1 fruit fly cellular context compared by ENCODE assay signal in the genomic region with DNA sequence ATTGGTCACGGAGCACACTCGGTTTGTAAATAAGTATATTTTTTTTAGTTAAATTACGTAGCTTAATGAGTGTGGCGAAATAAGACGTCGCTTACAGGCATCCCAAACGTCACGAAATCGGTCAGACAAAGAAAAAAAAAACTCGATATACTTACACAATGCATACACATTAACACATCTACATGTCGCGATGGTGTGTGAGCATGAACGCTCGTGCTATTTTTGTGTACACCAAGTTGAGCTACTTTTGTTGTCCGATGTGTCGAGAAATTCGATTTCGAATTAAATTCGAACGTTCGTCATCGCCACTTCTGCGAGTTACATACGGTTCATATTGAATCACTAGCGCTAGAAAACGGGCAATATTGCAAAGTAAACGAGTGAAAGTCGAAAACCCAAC.
TF ChIP-seq lines count a peak whose summit lies in the region.

No protein-coding gene starts in this region.

TF ChIP-seq in whole organism, embryonic, 481 proteins besides CTCF, POLR2A, EP300 and RAD21 (continued from another document):
- TF ChIP-seq emc (GFP tag; optimal IDR thresholded peaks at IDR 0.05; lab: Kevin White, UChicago) = no peak
- TF ChIP-seq nmo (GFP tag; optimal IDR thresholded peaks at IDR 0.05; lab: Kevin White, UChicago) = no peak
- no peak for TF ChIP-seq hkb (optimal IDR thresholded peaks at IDR 0.05; lab: Kevin White, UChicago)
- 0 out of 2 replicates have a peak, but pooled peaks have one; percentile 12 for TF ChIP-seq hkb (GFP tag; IDR thresholded peaks at IDR 0.05; lab: Robert Waterston, UW)
- no peak for TF ChIP-seq br (optimal IDR thresholded peaks at IDR 0.05; lab: Kevin White, UChicago)
- no peak for TF ChIP-seq CG15696 (tag; optimal IDR thresholded peaks at IDR 0.05; lab: Kevin White, UChicago)
- TF ChIP-seq z (GFP tag; IDR thresholded peaks at IDR 0.05; lab: Robert Waterston, UW) = peak; percentile 83
- no peak for TF ChIP-seq HmgZ (tag; optimal IDR thresholded peaks at IDR 0.05; lab: Kevin White, UChicago)
- no peak for TF ChIP-seq CG6854 (GFP tag; optimal IDR thresholded peaks at IDR 0.05; lab: Kevin White, UChicago)
- TF ChIP-seq CG4617 (GFP tag; optimal IDR thresholded peaks at IDR 0.05; lab: Kevin White, UChicago; ENCODE audit: borderline replicate concordance) = no peak
- TF ChIP-seq sens-2 (GFP tag; IDR thresholded peaks at IDR 0.05; lab: Robert Waterston, UW) = no peak
- TF ChIP-seq CG4404 (GFP tag; IDR thresholded peaks at IDR 0.05; lab: Robert Waterston, UW) = no peak
- no peak for TF ChIP-seq CG18262 (tag; optimal IDR thresholded peaks at IDR 0.05; lab: Kevin White, UChicago)
- TF ChIP-seq dmrt11E (tag; optimal IDR thresholded peaks at IDR 0.05; lab: Kevin White, UChicago) = no peak
- TF ChIP-seq CG17328 (GFP tag; IDR thresholded peaks at IDR 0.05; lab: Robert Waterston, UW) = no peak
- TF ChIP-seq tx (GFP tag; optimal IDR thresholded peaks at IDR 0.05; lab: Kevin White, UChicago) = no peak
- TF ChIP-seq BtbVII (GFP tag; optimal IDR thresholded peaks at IDR 0.05; lab: Kevin White, UChicago) = peak; percentile 12
- no peak for TF ChIP-seq croc (GFP tag; conservative IDR thresholded peaks at IDR 0.05; lab: Robert Waterston, UW)
- no peak for TF ChIP-seq CG31224 (GFP tag; IDR thresholded peaks at IDR 0.05; lab: Robert Waterston, UW)
- TF ChIP-seq CG13624 (GFP tag; optimal IDR thresholded peaks at IDR 0.05; lab: Kevin White, UChicago) = no peak
- no peak for TF ChIP-seq CG11085 (GFP tag; IDR thresholded peaks at IDR 0.05; lab: Robert Waterston, UW)
- no peak for TF ChIP-seq Dip2 (GFP tag; IDR thresholded peaks at IDR 0.05; lab: Robert Waterston, UW)
- TF ChIP-seq CG31365 (tag; optimal IDR thresholded peaks at IDR 0.05; lab: Kevin White, UChicago) = no peak
- TF ChIP-seq zf30C (GFP tag; optimal IDR thresholded peaks at IDR 0.05; lab: Kevin White, UChicago) = no peak
- TF ChIP-seq en (GFP tag; optimal IDR thresholded peaks at IDR 0.05; lab: Kevin White, UChicago) = no peak
- no peak for TF ChIP-seq CG10209 (GFP tag; optimal IDR thresholded peaks at IDR 0.05; lab: Kevin White, UChicago)
- TF ChIP-seq CG6254 (GFP tag; optimal IDR thresholded peaks at IDR 0.05; lab: Kevin White, UChicago) = no peak
- no peak for TF ChIP-seq CG7372 (GFP tag; IDR thresholded peaks at IDR 0.05; lab: Robert Waterston, UW)
- TF ChIP-seq chinmo (GFP tag; IDR thresholded peaks at IDR 0.05; lab: Robert Waterston, UW; ENCODE audit: partially characterized antibody) = peak; percentile 44; the same call in 1 of the 4 replicates
- TF ChIP-seq ac (GFP tag; optimal IDR thresholded peaks at IDR 0.05; lab: Kevin White, UChicago) = no peak
- TF ChIP-seq CG17829 (tag; optimal IDR thresholded peaks at IDR 0.05; lab: Kevin White, UChicago) = no peak
- TF ChIP-seq CG11560 (tag; IDR thresholded peaks at IDR 0.05; lab: Robert Waterston, UW) = no peak
- TF ChIP-seq NK7.1 (GFP tag; optimal IDR thresholded peaks at IDR 0.05; lab: Kevin White, UChicago) = no peak
- no peak for TF ChIP-seq CG7556 (GFP tag; optimal IDR thresholded peaks at IDR 0.05; lab: Kevin White, UChicago)
- no peak for TF ChIP-seq CG10959 (GFP tag; IDR thresholded peaks at IDR 0.05; lab: Robert Waterston, UW)
- TF ChIP-seq CG9609 (GFP tag; optimal IDR thresholded peaks at IDR 0.05; lab: Kevin White, UChicago) = no peak
- TF ChIP-seq jing (GFP tag; optimal IDR thresholded peaks at IDR 0.05; lab: Kevin White, UChicago) = no peak
- TF ChIP-seq CG32767 (GFP tag; IDR thresholded peaks at IDR 0.05; lab: Robert Waterston, UW) = peak; percentile 92
- TF ChIP-seq Poxn (GFP tag; IDR thresholded peaks at IDR 0.05; lab: Robert Waterston, UW) = no peak
- TF ChIP-seq CG4328 (GFP tag; optimal IDR thresholded peaks at IDR 0.05; lab: Kevin White, UChicago) = no peak
- no peak for TF ChIP-seq az2 (GFP tag; optimal IDR thresholded peaks at IDR 0.05; lab: Kevin White, UChicago)
- peak; percentile 26 for TF ChIP-seq CG15479 (GFP tag; optimal IDR thresholded peaks at IDR 0.05; lab: Kevin White, UChicago)
- no peak for TF ChIP-seq Kr (GFP tag; optimal IDR thresholded peaks at IDR 0.05; lab: Kevin White, UChicago)
- TF ChIP-seq sima (GFP tag; optimal IDR thresholded peaks at IDR 0.05; lab: Kevin White, UChicago) = no peak
- TF ChIP-seq CG33557 (GFP tag; optimal IDR thresholded peaks at IDR 0.05; lab: Kevin White, UChicago) = no peak
- no peak for TF ChIP-seq CG10979 (tag; optimal IDR thresholded peaks at IDR 0.05; lab: Kevin White, UChicago)
- no peak for TF ChIP-seq sna (GFP tag; IDR thresholded peaks at IDR 0.05; lab: Robert Waterston, UW; ENCODE audit: partially characterized antibody)
- TF ChIP-seq ftz-f1 (GFP tag; optimal IDR thresholded peaks at IDR 0.05; lab: Kevin White, UChicago) = no peak
- no peak for TF ChIP-seq Ssrp (tag; optimal IDR thresholded peaks at IDR 0.05; lab: Kevin White, UChicago)
- TF ChIP-seq Jarid2 (GFP tag; optimal IDR thresholded peaks at IDR 0.05; lab: Kevin White, UChicago) = no peak
- TF ChIP-seq vvl (GFP tag; IDR thresholded peaks at IDR 0.05; lab: Robert Waterston, UW) = peak; percentile 36; the same call in 1 of the 2 replicates
- no peak for TF ChIP-seq Antp (GFP tag; optimal IDR thresholded peaks at IDR 0.05; lab: Kevin White, UChicago)
- no peak for TF ChIP-seq tgo (GFP tag; IDR thresholded peaks at IDR 0.05; lab: Robert Waterston, UW)
- no peak for TF ChIP-seq CG12391 (tag; optimal IDR thresholded peaks at IDR 0.05; lab: Kevin White, UChicago)
- no peak for TF ChIP-seq sd (tag; optimal IDR thresholded peaks at IDR 0.05; lab: Kevin White, UChicago)
- no peak for TF ChIP-seq aop (GFP tag; IDR thresholded peaks at IDR 0.05; lab: Robert Waterston, UW)
- TF ChIP-seq ci (GFP tag; IDR thresholded peaks at IDR 0.05; lab: Robert Waterston, UW) = no peak
- TF ChIP-seq inv (GFP tag; IDR thresholded peaks at IDR 0.05; lab: Robert Waterston, UW; ENCODE audit: partially characterized antibody) = no peak
- no peak for TF ChIP-seq CG12155 (GFP tag; optimal IDR thresholded peaks at IDR 0.05; lab: Kevin White, UChicago)
- no peak for TF ChIP-seq lab (GFP tag; optimal IDR thresholded peaks at IDR 0.05; lab: Kevin White, UChicago)
- TF ChIP-seq CG15601 (tag; optimal IDR thresholded peaks at IDR 0.05; lab: Kevin White, UChicago) = no peak
- TF ChIP-seq CG4282 (GFP tag; optimal IDR thresholded peaks at IDR 0.05; lab: Kevin White, UChicago) = no peak
- no peak for TF ChIP-seq Drgx (GFP tag; IDR thresholded peaks at IDR 0.05; lab: Robert Waterston, UW)
- no peak for TF ChIP-seq Vsx1 (GFP tag; optimal IDR thresholded peaks at IDR 0.05; lab: Kevin White, UChicago)
- TF ChIP-seq abd-A (tag; optimal IDR thresholded peaks at IDR 0.05; lab: Kevin White, UChicago) = no peak
- no peak for TF ChIP-seq dpn (GFP tag; optimal IDR thresholded peaks at IDR 0.05; lab: Kevin White, UChicago)
- no peak for TF ChIP-seq disco-r (GFP tag; optimal IDR thresholded peaks at IDR 0.05; lab: Kevin White, UChicago)
- TF ChIP-seq CG12299 (tag; optimal IDR thresholded peaks at IDR 0.05; lab: Kevin White, UChicago) = peak; percentile 13
- no peak for TF ChIP-seq Dll (GFP tag; IDR thresholded peaks at IDR 0.05; lab: Robert Waterston, UW; ENCODE audit: partially characterized antibody)
- no peak for TF ChIP-seq gfzf (GFP tag; optimal IDR thresholded peaks at IDR 0.05; lab: Kevin White, UChicago)
- peak; percentile 12 for TF ChIP-seq corto (GFP tag; optimal IDR thresholded peaks at IDR 0.05; lab: Kevin White, UChicago)
- no peak for TF ChIP-seq bbx (GFP tag; IDR thresholded peaks at IDR 0.05; lab: Robert Waterston, UW; ENCODE audit: partially characterized antibody)
- TF ChIP-seq p53 (GFP tag; optimal IDR thresholded peaks at IDR 0.05; lab: Kevin White, UChicago) = peak; percentile 69
- no peak for TF ChIP-seq B-H2 (GFP tag; optimal IDR thresholded peaks at IDR 0.05; lab: Kevin White, UChicago)
- peak; percentile 58; the same call in 1 of the 3 replicates for TF ChIP-seq CG2199 (GFP tag; IDR thresholded peaks at IDR 0.05; lab: Robert Waterston, UW)
- TF ChIP-seq CG8944 (GFP tag; optimal IDR thresholded peaks at IDR 0.05; lab: Kevin White, UChicago) = no peak
- TF ChIP-seq Atf3 (GFP tag; optimal IDR thresholded peaks at IDR 0.05; lab: Kevin White, UChicago) = no peak
- peak; percentile 0 for TF ChIP-seq CG2116 (GFP tag; optimal IDR thresholded peaks at IDR 0.05; lab: Kevin White, UChicago)
- no peak for TF ChIP-seq scrt (GFP tag; optimal IDR thresholded peaks at IDR 0.05; lab: Kevin White, UChicago)
- no peak for TF ChIP-seq CG15011 (GFP tag; optimal IDR thresholded peaks at IDR 0.05; lab: Kevin White, UChicago)
- no peak for TF ChIP-seq CG7928 (GFP tag; optimal IDR thresholded peaks at IDR 0.05; lab: Kevin White, UChicago)
